Fruit fly (Drosophila melanogaster) whole organism, embryonic: ENCODE data around the gene Cp18.

Experiments used
- B-H2 ChIP-seq: fragments of 200-800 bp; sonication (Bioruptor generic); optimal IDR thresholded peaks from 2 replicates; lab custom pipeline; 2018; ENCODE audit warnings: missing biosample characterization, mild to moderate bottlenecking, missing genetic modification characterization
- Bdp1 ChIP-seq: fragments of 200-800 bp; sonication (Bioruptor generic); optimal IDR thresholded peaks from 3 replicates; lab custom pipeline; 2016; ENCODE audit warnings: missing biosample characterization, missing genetic modification characterization
- CG10147 ChIP-seq: fragments of 200-800 bp; sonication (Bioruptor generic); optimal IDR thresholded peaks from 2 replicates; lab custom pipeline; 2019; ENCODE audit warnings: missing biosample characterization, mild to moderate bottlenecking, missing genetic modification characterization, moderate library complexity
- CG10462 ChIP-seq: fragments of 200-800 bp; sonication (Bioruptor generic); optimal IDR thresholded peaks from 2 replicates; lab custom pipeline; 2016; ENCODE audit warnings: missing biosample characterization, missing genetic modification characterization
- CG10959 ChIP-seq: fragments of 200-800 bp; sonication (Bioruptor generic); IDR thresholded peaks from 2 replicates; pipeline ENCODE4 v1.3.6; 2022; ENCODE audit warnings: missing biosample characterization, missing genetic modification characterization
- CG11560 ChIP-seq: fragments of 200-800 bp; sonication (Bioruptor generic); IDR thresholded peaks from 3 replicates; pipeline ENCODE4 v1.3.6; 2022; ENCODE audit warnings: missing biosample characterization, missing genetic modification characterization
- CG11695 ChIP-seq: fragments of 200-800 bp; sonication (Bioruptor generic); IDR thresholded peaks from 3 replicates; pipeline ENCODE4 v1.3.6; 2022; ENCODE audit warnings: missing biosample characterization, missing genetic modification characterization
- CG12219 ChIP-seq: fragments of 200-800 bp; sonication (Bioruptor generic); optimal IDR thresholded peaks from 3 replicates; lab custom pipeline; 2018; ENCODE audit warnings: missing biosample characterization, mild to moderate bottlenecking, missing genetic modification characterization
- CG14050 ChIP-seq: fragments of 200-800 bp; sonication (Bioruptor generic); IDR thresholded peaks from 3 replicates; pipeline ENCODE4 v1.3.6; 2022; ENCODE audit warnings: missing biosample characterization, missing genetic modification characterization
- CG15011 ChIP-seq: fragments of 200-800 bp; sonication (Bioruptor generic); optimal IDR thresholded peaks from 3 replicates; lab custom pipeline; 2018; ENCODE audit warnings: missing biosample characterization, mild to moderate bottlenecking, missing genetic modification characterization
- CG15479 ChIP-seq: fragments of 200-800 bp; sonication (Bioruptor generic); optimal IDR thresholded peaks from 3 replicates; lab custom pipeline; 2019; ENCODE audit warnings: missing biosample characterization, mild to moderate bottlenecking, missing genetic modification characterization, moderate library complexity
- CG15696 ChIP-seq: fragments of 200-800 bp; sonication (Bioruptor generic); optimal IDR thresholded peaks from 2 replicates; lab custom pipeline; 2019; ENCODE audit warnings: missing biosample characterization, mild to moderate bottlenecking, missing genetic modification characterization, moderate library complexity
- CG17361 ChIP-seq: fragments of 200-800 bp; sonication (Bioruptor generic); IDR thresholded peaks from 3 replicates; pipeline ENCODE4 v1.3.6; 2022; ENCODE audit warnings: missing biosample characterization, missing genetic modification characterization
- CG17802 ChIP-seq: fragments of 200-800 bp; sonication (Bioruptor generic); optimal IDR thresholded peaks from 2 replicates; lab custom pipeline; 2018; ENCODE audit warnings: missing biosample characterization, mild to moderate bottlenecking, missing genetic modification characterization, moderate library complexity
- CG2678 ChIP-seq: fragments of 200-800 bp; sonication (Bioruptor generic); optimal IDR thresholded peaks from 3 replicates; lab custom pipeline; 2019; ENCODE audit warnings: missing biosample characterization, mild to moderate bottlenecking, missing genetic modification characterization, moderate library complexity
- CG30020 ChIP-seq: fragments of 200-800 bp; optimal IDR thresholded peaks from 2 replicates; lab custom pipeline; 2019; ENCODE audit warnings: missing biosample characterization, mild to moderate bottlenecking, missing genetic modification characterization, moderate library complexity
- CG6765 ChIP-seq: fragments of 200-800 bp; sonication (Bioruptor generic); optimal IDR thresholded peaks from 3 replicates; lab custom pipeline; 2017; ENCODE audit warnings: missing biosample characterization, mild to moderate bottlenecking, missing genetic modification characterization
- CG7745 ChIP-seq: fragments of 200-800 bp; sonication (Bioruptor generic); optimal IDR thresholded peaks from 2 replicates; lab custom pipeline; 2018; ENCODE audit warnings: missing biosample characterization, mild to moderate bottlenecking, missing genetic modification characterization, moderate library complexity
- CG8388 ChIP-seq: fragments of 200-800 bp; sonication (Bioruptor generic); optimal IDR thresholded peaks from 2 replicates; lab custom pipeline; 2019; ENCODE audit warnings: missing biosample characterization, mild to moderate bottlenecking, missing genetic modification characterization, moderate library complexity
- CG9817 ChIP-seq: fragments of 200-800 bp; sonication (Bioruptor generic); optimal IDR thresholded peaks from 2 replicates; lab custom pipeline; 2018; ENCODE audit warnings: missing biosample characterization, mild to moderate bottlenecking, missing genetic modification characterization, moderate library complexity
- CHES-1-like ChIP-seq: fragments of 200-800 bp; sonication (Bioruptor generic); optimal IDR thresholded peaks from 2 replicates; lab custom pipeline; 2016; ENCODE audit warnings: missing biosample characterization, missing genetic modification characterization
- CTCF ChIP-seq: fragments of 200-800 bp; sonication (Bioruptor generic); optimal IDR thresholded peaks from 2 replicates; lab custom pipeline; 2017; ENCODE audit warnings: missing biosample characterization, mild to moderate bottlenecking, missing genetic modification characterization, moderate library complexity
- CoRest ChIP-seq: fragments of 200-800 bp; sonication (Bioruptor generic); optimal IDR thresholded peaks from 3 replicates; lab custom pipeline; 2018; ENCODE audit warnings: missing biosample characterization, mild to moderate bottlenecking, missing genetic modification characterization, moderate library complexity
- D19A ChIP-seq: fragments of 200-800 bp; optimal IDR thresholded peaks from 3 replicates; lab custom pipeline; 2019; ENCODE audit warnings: missing biosample characterization, mild to moderate bottlenecking, missing genetic modification characterization, moderate library complexity
- D19B ChIP-seq: fragments of 200-800 bp; sonication (Bioruptor generic); optimal IDR thresholded peaks from 2 replicates; lab custom pipeline; 2017; ENCODE audit warnings: missing biosample characterization, mild to moderate bottlenecking, missing genetic modification characterization
- Deaf1 ChIP-seq: fragments of 200-800 bp; optimal IDR thresholded peaks from 3 replicates; lab custom pipeline; 2019; ENCODE audit warnings: missing biosample characterization, mild to moderate bottlenecking, missing genetic modification characterization, moderate library complexity
- Doc2 ChIP-seq: fragments of 200-800 bp; sonication (Bioruptor generic); IDR thresholded peaks from 2 replicates; pipeline ENCODE4 v1.3.6; 2022; ENCODE audit warnings: missing biosample characterization, missing genetic modification characterization
- HLH4C ChIP-seq: fragments of 200-800 bp; sonication (Bioruptor generic); IDR thresholded peaks from 3 replicates; pipeline ENCODE4 v1.3.6; 2022; ENCODE audit warnings: missing biosample characterization, missing genetic modification characterization; ENCODE audit not compliant: partially characterized antibody
- HmgD ChIP-seq: fragments of 200-800 bp; sonication (Bioruptor generic); optimal IDR thresholded peaks from 3 replicates; lab custom pipeline; 2016; ENCODE audit warnings: missing biosample characterization, missing genetic modification characterization
- Kr ChIP-seq: fragments of 200-800 bp; sonication (Bioruptor generic); optimal IDR thresholded peaks from 2 replicates; lab custom pipeline; 2017; ENCODE audit warnings: missing biosample characterization, mild to moderate bottlenecking, missing genetic modification characterization
- Myb ChIP-seq: fragments of 200-800 bp; sonication (Bioruptor generic); optimal IDR thresholded peaks from 2 replicates; lab custom pipeline; 2016; ENCODE audit warnings: missing biosample characterization, missing genetic modification characterization
- NfI ChIP-seq: fragments of 200-800 bp; sonication (Bioruptor generic); optimal IDR thresholded peaks from 3 replicates; lab custom pipeline; 2018; ENCODE audit warnings: missing biosample characterization, mild to moderate bottlenecking, missing genetic modification characterization, moderate library complexity
- Scr ChIP-seq: fragments of 200-800 bp; sonication (Bioruptor generic); IDR thresholded peaks from 2 replicates; pipeline ENCODE4 v1.3.6; 2022; ENCODE audit warnings: missing biosample characterization, missing genetic modification characterization; ENCODE audit not compliant: partially characterized antibody
- Sry-β ChIP-seq: fragments of 200-800 bp; sonication (Bioruptor generic); optimal IDR thresholded peaks from 2 replicates; lab custom pipeline; 2018; ENCODE audit warnings: missing biosample characterization, mild to moderate bottlenecking, missing genetic modification characterization, moderate library complexity
- Xrp1 ChIP-seq: fragments of 200-800 bp; sonication (Bioruptor generic); IDR thresholded peaks from 2 replicates; pipeline ENCODE4 v1.3.6; 2022; ENCODE audit warnings: missing biosample characterization, missing genetic modification characterization
- al ChIP-seq: fragments of 200-800 bp; sonication (Bioruptor generic); IDR thresholded peaks from 2 replicates; pipeline ENCODE4 v1.3.6; 2022; ENCODE audit warnings: missing biosample characterization, missing genetic modification characterization
- bigmax ChIP-seq: fragments of 200-800 bp; sonication (Bioruptor generic); optimal IDR thresholded peaks from 2 replicates; lab custom pipeline; 2018; ENCODE audit warnings: missing biosample characterization, mild to moderate bottlenecking, missing genetic modification characterization
- da ChIP-seq: fragments of 200-800 bp; sonication (Bioruptor generic); optimal IDR thresholded peaks from 2 replicates; lab custom pipeline; 2016; ENCODE audit warnings: missing biosample characterization, missing genetic modification characterization
- dmrt11E ChIP-seq: fragments of 200-800 bp; sonication (Bioruptor generic); optimal IDR thresholded peaks from 3 replicates; lab custom pipeline; 2018; ENCODE audit warnings: missing biosample characterization, mild to moderate bottlenecking, missing genetic modification characterization, moderate library complexity
- fu2 ChIP-seq: fragments of 200-800 bp; sonication (Bioruptor generic); optimal IDR thresholded peaks from 2 replicates; lab custom pipeline; 2016; ENCODE audit warnings: missing biosample characterization, missing genetic modification characterization
- gsb-n ChIP-seq: fragments of 200-800 bp; sonication (Bioruptor generic); optimal IDR thresholded peaks from 3 replicates; lab custom pipeline; 2018; ENCODE audit warnings: missing biosample characterization, mild to moderate bottlenecking, missing genetic modification characterization
- hb ChIP-seq: fragments of 200-800 bp; sonication (Bioruptor generic); IDR thresholded peaks from 3 replicates; pipeline ENCODE4 v1.3.6; 2022; ENCODE audit warnings: missing biosample characterization, missing genetic modification characterization; ENCODE audit not compliant: partially characterized antibody
- peb ChIP-seq: fragments of 200-800 bp; sonication (Bioruptor generic); IDR thresholded peaks from 2 replicates; pipeline ENCODE4 v1.3.6; 2022; ENCODE audit warnings: missing biosample characterization, missing genetic modification characterization
- pita ChIP-seq: fragments of 200-800 bp; sonication (Bioruptor generic); optimal IDR thresholded peaks from 2 replicates; lab custom pipeline; 2017; ENCODE audit warnings: missing biosample characterization, mild to moderate bottlenecking, missing genetic modification characterization
- sob ChIP-seq: fragments of 200-800 bp; sonication (Bioruptor generic); IDR thresholded peaks from 2 replicates; pipeline ENCODE4 v1.3.6; 2022; ENCODE audit warnings: missing biosample characterization, missing genetic modification characterization
- tna ChIP-seq: fragments of 200-800 bp; sonication (Bioruptor generic); IDR thresholded peaks from 2 replicates; pipeline ENCODE4 v1.3.6; 2022; ENCODE audit warnings: missing biosample characterization, missing genetic modification characterization; ENCODE audit not compliant: partially characterized antibody
- trem ChIP-seq: fragments of 200-800 bp; optimal IDR thresholded peaks from 3 replicates; lab custom pipeline; 2019; ENCODE audit warnings: missing biosample characterization, mild to moderate bottlenecking, missing genetic modification characterization, moderate library complexity
- wor ChIP-seq: fragments of 200-800 bp; sonication (Bioruptor generic); IDR thresholded peaks from 2 replicates; pipeline ENCODE4 v1.3.6; 2022; ENCODE audit warnings: missing biosample characterization, missing genetic modification characterization
- zen ChIP-seq: fragments of 200-800 bp; sonication (Bioruptor generic); optimal IDR thresholded peaks from 3 replicates; lab custom pipeline; 2018; ENCODE audit warnings: missing biosample characterization, mild to moderate bottlenecking, missing genetic modification characterization, moderate library complexity
- zfh2 ChIP-seq: fragments of 200-800 bp; sonication (Bioruptor generic); optimal IDR thresholded peaks from 2 replicates; lab custom pipeline; 2016; ENCODE audit warnings: missing biosample characterization, missing genetic modification characterization

The Cp18 gene

dm6 chr3L:8700643-8701208, 25.9 kb upstream of the Cp18 start (continued):
- TF ChIP-seq al (peak; percentile 55), da (peak; percentile 53), CG15011 (GFP tag; lab: Kevin White, UChicago) (peak; percentile 68), CG14050 (GFP tag; lab: Robert Waterston, UW) (peak; percentile 52; the same call in 2 of the 3 replicates), CHES-1-like (peak; percentile 79), CG12219 (peak; percentile 78), CG6765 (GFP tag; lab: Kevin White, UChicago) (peak; percentile 44), Bdp1 (GFP tag; lab: Kevin White, UChicago) (peak; percentile 65), CG30020 (peak; percentile 38), Xrp1 (GFP tag; lab: Robert Waterston, UW) (peak; percentile 82), HmgD (peak; percentile 4), zfh2 (peak; percentile 70), Deaf1 (tag; lab: Kevin White, UChicago) (peak; percentile 82), CG10147 (GFP tag; lab: Kevin White, UChicago) (peak; percentile 62), B-H2 (no peak), fu2 (GFP tag; lab: Kevin White, UChicago) (peak; percentile 85), CG11560 (peak; percentile 63; the same call in 2 of the 3 replicates), Scr (no peak), D19A (tag; lab: Kevin White, UChicago) (peak; percentile 70), CG9817 (peak; percentile 74), tna (GFP tag; lab: Robert Waterston, UW) (no peak), CG17361 (GFP tag; lab: Robert Waterston, UW) (peak; percentile 84), CG10462 (GFP tag; lab: Kevin White, UChicago) (peak; percentile 45), CG10959 (peak; percentile 44), CG2678 (peak; percentile 89), dmrt11E (tag; lab: Kevin White, UChicago) (peak; percentile 70), zen (tag; lab: Kevin White, UChicago) (peak; percentile 35), CG17802 (tag; lab: Kevin White, UChicago) (peak; percentile 23), CG11695 (GFP tag; lab: Robert Waterston, UW) (peak; percentile 74), Sry-β (no peak), sob (GFP tag; lab: Robert Waterston, UW) (no peak; the same call in none of the 2 replicates), Myb (GFP tag; lab: Kevin White, UChicago) (peak; percentile 72), hb (GFP tag; lab: Robert Waterston, UW) (no peak), D19B (GFP tag; lab: Kevin White, UChicago) (peak; percentile 60), peb (GFP tag; lab: Robert Waterston, UW) (peak; percentile 34; the same call in 1 of the 2 replicates), NfI (peak; percentile 64), CG15696 (no peak), Kr (GFP tag; lab: Kevin White, UChicago) (no peak), CG15479 (no peak), CTCF (GFP tag; lab: Kevin White, UChicago) (no peak), Doc2 (no peak), pita (no peak), bigmax (GFP tag; lab: Kevin White, UChicago) (no peak), trem (peak; percentile 43), CG8388 (peak; percentile 74), CoRest (tag; lab: Kevin White, UChicago) (peak; percentile 90), HLH4C (GFP tag; lab: Robert Waterston, UW) (no peak), wor (GFP tag; lab: Robert Waterston, UW) (peak; percentile 58), CG7745 (tag; lab: Kevin White, UChicago) (no peak), gsb-n (tag; lab: Kevin White, UChicago) (peak; percentile 46)
